Worm (Caenorhabditis elegans) whole organism, young adult: ENCODE results near the gene srh-95.
"Not testable (repeated sequence)": the region's sequence is repeated elsewhere in the genome, so short reads cannot be mapped to it uniquely, and the experiment has no call there.

Experiments
- B0035.1 ChIP-seq: sonication (generic microtip); optimal IDR thresholded peaks from 2 replicates; lab custom pipeline; 2016; ENCODE audit warnings: missing genetic modification characterization, mild to moderate bottlenecking, missing compliant biosample characterization, missing genotype, missing genetic modification reagents
- F37B4.10 ChIP-seq: fragments of 200-800 bp; sonication (Bioruptor generic); IDR thresholded peaks from 2 replicates; pipeline ENCODE4 v1.3.6; 2022; ENCODE audit warnings: missing genetic modification characterization, missing compliant biosample characterization
- T07F8.4 ChIP-seq: sonication (generic microtip); optimal IDR thresholded peaks from 2 replicates; lab custom pipeline; 2016; ENCODE audit warnings: mild to moderate bottlenecking, missing genetic modification characterization, moderate library complexity, missing compliant biosample characterization
- T26A5.8 ChIP-seq: sonication (generic microtip); optimal IDR thresholded peaks from 2 replicates; lab custom pipeline; 2016; ENCODE audit warnings: missing genetic modification characterization, missing compliant biosample characterization
- Y56A3A.18 ChIP-seq: fragments of 200-800 bp; sonication (Bioruptor generic); IDR thresholded peaks from 2 replicates; pipeline ENCODE4 v1.3.6; 2022; ENCODE audit warnings: missing genetic modification reagents, missing genetic modification characterization, missing compliant biosample characterization
- Y95B8A.8 ChIP-seq: fragments of 200-800 bp; sonication (Bioruptor generic); IDR thresholded peaks from 2 replicates; pipeline ENCODE4 v1.3.6; 2022; ENCODE audit warnings: missing genetic modification reagents, missing genetic modification characterization, missing compliant biosample characterization
- ama-1 ChIP-seq, 3 experiments: fragments of 150-350 bp in 1 of 3; sonication (generic microtip) in 2 of 3; optimal IDR thresholded peaks; 2 replicates each; lab custom pipeline; 2014 to 2018; ENCODE audit warnings: missing biosample characterization in 2 of 3, missing genetic modification characterization in 2 of 3, missing genetic modification reagents in 2 of 3
- aptf-3 ChIP-seq: fragments of 200-800 bp; sonication (Bioruptor generic); IDR thresholded peaks from 2 replicates; pipeline ENCODE4 v1.3.6; 2022; ENCODE audit warnings: missing genetic modification characterization, missing compliant biosample characterization
- atf-7 ChIP-seq: sonication (generic microtip); optimal IDR thresholded peaks from 2 replicates; lab custom pipeline; 2017; ENCODE audit warnings: mild to moderate bottlenecking, missing genetic modification characterization, missing compliant biosample characterization
- athp-1 ChIP-seq: sonication (generic microtip); optimal IDR thresholded peaks from 2 replicates; lab custom pipeline; 2017; ENCODE audit warnings: mild to moderate bottlenecking, missing genetic modification characterization, missing compliant biosample characterization
- attf-5 ChIP-seq: fragments of 200-800 bp; sonication (Bioruptor generic); optimal IDR thresholded peaks from 2 replicates; lab custom pipeline; 2018; ENCODE audit warnings: mild to moderate bottlenecking, missing genetic modification characterization, missing compliant biosample characterization
- attf-6 ChIP-seq: fragments of 200-800 bp; sonication (Bioruptor generic); IDR thresholded peaks from 2 replicates; pipeline ENCODE4 v1.3.6; 2022; ENCODE audit warnings: missing genetic modification reagents, missing genetic modification characterization, missing compliant biosample characterization
- bed-1 ChIP-seq: fragments of 200-800 bp; sonication (Bioruptor generic); IDR thresholded peaks from 2 replicates; pipeline ENCODE4 v1.3.6; 2022; ENCODE audit warnings: missing genetic modification reagents, missing genetic modification characterization, missing compliant biosample characterization
- ceh-100 ChIP-seq: fragments of 200-800 bp; sonication (Bioruptor generic); IDR thresholded peaks from 2 replicates; pipeline ENCODE4 v1.3.6; 2022; ENCODE audit warnings: missing genetic modification reagents, missing genetic modification characterization, missing compliant biosample characterization
- chd-7 ChIP-seq: sonication (generic microtip); optimal IDR thresholded peaks from 2 replicates; lab custom pipeline; 2016; ENCODE audit warnings: mild to moderate bottlenecking, missing genetic modification characterization, moderate library complexity, missing compliant biosample characterization
- die-1 ChIP-seq: sonication (generic microtip); optimal IDR thresholded peaks from 2 replicates; lab custom pipeline; 2016; ENCODE audit warnings: missing genotype, mild to moderate bottlenecking, missing genetic modification characterization, missing compliant biosample characterization
- dox-1 ChIP-seq: fragments of 200-800 bp; sonication (Bioruptor generic); IDR thresholded peaks from 2 replicates; pipeline ENCODE4 v1.3.6; 2022; ENCODE audit warnings: missing genetic modification reagents, missing genetic modification characterization, missing compliant biosample characterization
- egl-18 ChIP-seq: fragments of 200-800 bp; sonication (Bioruptor generic); IDR thresholded peaks from 2 replicates; pipeline ENCODE4 v1.3.6; 2022; ENCODE audit warnings: missing genetic modification reagents, missing genetic modification characterization, missing compliant biosample characterization
- ekl-4 ChIP-seq: fragments of 200-800 bp; sonication (Bioruptor generic); IDR thresholded peaks from 2 replicates; pipeline ENCODE4 v1.3.6; 2022; ENCODE audit warnings: missing genetic modification reagents, missing genetic modification characterization, missing compliant biosample characterization
- fkh-3 ChIP-seq: sonication (generic microtip); optimal IDR thresholded peaks from 2 replicates; lab custom pipeline; 2016; ENCODE audit warnings: mild to moderate bottlenecking, missing genetic modification characterization, missing compliant biosample characterization
- him-1 ChIP-seq: sonication (generic microtip); optimal IDR thresholded peaks from 2 replicates; lab custom pipeline; 2016; ENCODE audit warnings: missing genotype, missing genetic modification reagents, missing genetic modification characterization, missing compliant biosample characterization
- hrde-1 ChIP-seq: sonication (generic microtip); optimal IDR thresholded peaks from 2 replicates; lab custom pipeline; 2016; ENCODE audit warnings: missing genetic modification characterization, mild to moderate bottlenecking, missing compliant biosample characterization, moderate library complexity, missing genotype, missing genetic modification reagents, borderline replicate concordance
- let-526 ChIP-seq: fragments of 200-800 bp; sonication (Bioruptor generic); IDR thresholded peaks from 2 replicates; pipeline ENCODE4 v1.3.6; 2022; ENCODE audit warnings: missing genetic modification reagents, missing genetic modification characterization, missing compliant biosample characterization
- lsl-1 ChIP-seq: fragments of 200-800 bp; sonication (Bioruptor generic); optimal IDR thresholded peaks from 2 replicates; lab custom pipeline; 2018; ENCODE audit warnings: mild to moderate bottlenecking, missing genetic modification characterization, moderate library complexity, missing compliant biosample characterization
- lsy-27 ChIP-seq: sonication (generic microtip); optimal IDR thresholded peaks from 2 replicates; lab custom pipeline; 2017; ENCODE audit warnings: missing genetic modification characterization, mild to moderate bottlenecking, missing compliant biosample characterization, antibody characterized with exemption, missing genotype, borderline replicate concordance; ENCODE audit not compliant: insufficient read depth
- mes-4 ChIP-seq: sonication (generic microtip); optimal IDR thresholded peaks from 2 replicates; lab custom pipeline; 2016; ENCODE audit warnings: missing genotype, missing genetic modification characterization, missing compliant biosample characterization
- nfya-1 ChIP-seq: sonication (generic microtip); optimal IDR thresholded peaks from 2 replicates; lab custom pipeline; 2017; ENCODE audit warnings: antibody characterized with exemption, missing compliant biosample characterization, missing genetic modification characterization, borderline replicate concordance; ENCODE audit not compliant: insufficient read depth
- nhr-27 ChIP-seq: fragments of 200-800 bp; sonication (Bioruptor generic); optimal IDR thresholded peaks from 2 replicates; lab custom pipeline; 2018; ENCODE audit warnings: mild to moderate bottlenecking, missing genetic modification characterization, moderate library complexity, missing compliant biosample characterization
- nhr-80 ChIP-seq: sonication (generic microtip); optimal IDR thresholded peaks from 2 replicates; lab custom pipeline; 2016; ENCODE audit warnings: missing genetic modification characterization, missing compliant biosample characterization
- pbrm-1 ChIP-seq: fragments of 200-800 bp; sonication (Bioruptor generic); IDR thresholded peaks from 2 replicates; pipeline ENCODE4 v1.3.6; 2022; ENCODE audit warnings: missing genetic modification reagents, missing genetic modification characterization, missing compliant biosample characterization
- pha-4 ChIP-seq: fragments of 150-350 bp; sonication (generic microtip); optimal IDR thresholded peaks from 2 replicates; lab custom pipeline; 2014; ENCODE audit warnings: missing biosample characterization, missing genetic modification reagents, missing genetic modification characterization
- sea-2 ChIP-seq: fragments of 200-800 bp; sonication (Bioruptor generic); IDR thresholded peaks from 2 replicates; pipeline ENCODE4 v1.3.6; 2022; ENCODE audit warnings: missing genetic modification characterization, missing compliant biosample characterization
- snpc-3.4 ChIP-seq: sonication (generic microtip); optimal IDR thresholded peaks from 2 replicates; lab custom pipeline; 2017; ENCODE audit warnings: missing genetic modification characterization, mild to moderate bottlenecking, missing compliant biosample characterization, antibody characterized with exemption, moderate library complexity, missing genotype, missing genetic modification reagents
- snpc-4 ChIP-seq, 5 experiments: fragments of 150-350 bp in 1 of 5; sonication (generic microtip) in 4 of 5; optimal IDR thresholded peaks; 2 replicates each; lab custom pipeline; 2014 to 2018; ENCODE audit warnings: missing genetic modification characterization in 5 of 5, missing biosample characterization in 3 of 5, antibody characterized with exemption in 2 of 5, mild to moderate bottlenecking in 2 of 5, missing compliant biosample characterization in 2 of 5, missing genotype in 2 of 5, moderate library complexity in 2 of 5, missing genetic modification reagents in 1 of 5

srh-95 gene

ce11 chrV:16259684-16260083 is 13.0 kb downstream of the srh-95 start, which contains the start of gene nhr-127:
TSS of gene nhr-127 (plus strand) at chrV:16259984.
- TF ChIP-seq pbrm-1 (GFP tag; lab: Robert Waterston, UW): no peak
- TF ChIP-seq bed-1: no peak
- no peak for TF ChIP-seq athp-1 (tag; lab: Kevin White, UChicago)
- no peak for TF ChIP-seq Y56A3A.18 (GFP tag; lab: Robert Waterston, UW)
- TF ChIP-seq lsy-27 (tag; lab: Kevin White, UChicago): no peak
- TF ChIP-seq T07F8.4: no peak
- TF ChIP-seq nfya-1 (tag; lab: Kevin White, UChicago): no peak
- TF ChIP-seq Y95B8A.8 (GFP tag; lab: Robert Waterston, UW): no peak
- TF ChIP-seq B0035.1 (tag; lab: Kevin White, UChicago): no peak
- no peak for TF ChIP-seq egl-18 (GFP tag; lab: Robert Waterston, UW)
- no peak for TF ChIP-seq ekl-4 (GFP tag; lab: Robert Waterston, UW)

DNA sequence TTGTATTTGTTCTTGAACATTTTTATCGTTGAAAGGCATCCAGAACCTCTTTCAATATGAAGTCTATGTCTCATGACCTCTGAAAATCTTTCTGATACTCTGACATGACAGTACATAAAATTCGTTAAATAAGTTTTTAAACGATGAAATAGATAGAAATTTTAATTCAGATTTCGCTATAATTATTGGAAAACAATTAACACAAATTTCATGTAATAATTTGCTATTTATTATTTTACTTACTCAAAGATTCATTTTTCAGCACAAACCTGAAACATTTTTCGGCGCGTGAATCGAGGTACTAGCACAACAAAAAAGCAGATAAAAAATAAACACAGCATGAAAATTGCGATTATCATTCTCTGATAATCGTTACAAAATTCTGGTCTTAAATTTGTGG is 19.8 kb downstream of the srh-95 start, which contains the start of gene T13F3.4:
T13F3.4 (minus strand) TSS at position 101 of the 400 bp plus-strand sequence.
- TF ChIP-seq athp-1 (tag; lab: Kevin White, UChicago): no peak
- no peak for TF ChIP-seq fkh-3
- no peak for TF ChIP-seq T26A5.8 (tag; lab: Kevin White, UChicago)
- TF ChIP-seq ama-1 (optimal IDR thresholded peaks at IDR 0.05; lab: Kevin White, UChicago): no peak
- TF ChIP-seq ama-1 (GFP tag; optimal IDR thresholded peaks at IDR 0.05; lab: Kevin White, UChicago): no peak
- TF ChIP-seq chd-7: no peak
- TF ChIP-seq attf-5: no peak
- no peak for TF ChIP-seq dox-1 (GFP tag; lab: Robert Waterston, UW)
- no peak for TF ChIP-seq let-526 (GFP tag; lab: Robert Waterston, UW)

- TF ChIP-seq aptf-3 (GFP tag; lab: Robert Waterston, UW) (no peak), nhr-27 (no peak), F37B4.10 (no peak), snpc-3.4 (tag; lab: Kevin White, UChicago) (no peak)
Measured at ce11 chrV:16269556-16269955, 22.9 kb downstream of the srh-95 start, which contains the start of the genes fbxa-2 and T13F3.8. TSS of gene fbxa-2 (minus strand) at chrV:16269656. TSS of gene T13F3.8 (plus strand) at chrV:16269800.

- TF ChIP-seq pha-4 (tag; lab: Kevin White, UChicago) (no peak), nhr-80 (tag; lab: Kevin White, UChicago) (no peak), hrde-1 (no peak)
Measured at ce11 chrV:16271121-16271520, 24.4 kb downstream of the srh-95 start, which contains the start of gene T13F3.6. TSS of gene T13F3.6 (minus strand) at chrV:16271221.

DNA sequence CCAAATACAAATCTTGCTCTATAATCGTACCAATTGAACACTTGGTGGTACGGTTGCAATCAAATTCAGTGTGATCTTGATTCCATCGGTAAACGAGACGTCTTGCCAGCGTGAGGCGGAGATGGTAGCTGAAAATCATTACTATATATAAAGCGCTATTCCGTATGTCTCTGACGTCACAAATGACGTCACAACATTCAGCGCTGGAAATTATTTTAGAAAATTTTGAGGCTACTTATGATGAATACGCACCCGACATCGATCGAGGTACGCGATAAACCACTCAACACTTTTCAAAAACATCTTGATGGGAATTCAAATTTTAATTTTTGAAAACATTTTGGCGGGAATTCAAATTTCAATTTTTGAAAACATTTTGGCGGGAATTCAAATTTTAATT is 26.7 kb downstream of the srh-95 start:
- TF ChIP-seq pbrm-1 (GFP tag; lab: Robert Waterston, UW) (peak; percentile 6; the same call in 1 of the 2 replicates), snpc-4 (tag; optimal IDR thresholded peaks at IDR 0.05; lab: Kevin White, UChicago) (peak in 1 of 4 experiments; percentile 62), attf-6 (GFP tag; lab: Robert Waterston, UW) (0 out of 2 replicates have a peak, but pooled peaks have one; percentile 58)
- not testable (repeated sequence) for TF ChIP-seq snpc-4 (GFP tag; optimal IDR thresholded peaks at IDR 0.05; lab: Kevin White, UChicago)

- no peak for TF ChIP-seq mes-4 (tag; lab: Kevin White, UChicago)
- no peak for TF ChIP-seq lsl-1 (GFP tag; lab: Kevin White, UChicago)
- TF ChIP-seq atf-7 (tag; lab: Kevin White, UChicago): no peak
- TF ChIP-seq ceh-100 (GFP tag; lab: Robert Waterston, UW): no peak
- no peak for TF ChIP-seq him-1 (tag; lab: Kevin White, UChicago)
- TF ChIP-seq sea-2 (GFP tag; lab: Robert Waterston, UW): no peak
- TF ChIP-seq die-1 (tag; lab: Kevin White, UChicago): no peak
Measured at ce11 chrV:16275347-16275746, 28.7 kb downstream of the srh-95 start, which contains the start of gene pacl-1. TSS of gene pacl-1 (minus strand) at chrV:16275447.
